Fruit fly (Drosophila melanogaster) S2 (cell line): Measurements from ENCODE around the gene CG14452.

ENCODE experiments used
- CG8478 ChIP-seq: fragments of >200 bp; optimal IDR thresholded peaks from 2 replicates; lab custom pipeline; 2018
- CTCF ChIP-seq, 2 experiments: fragments of >200 bp; optimal IDR thresholded peaks; 2 replicates each; lab custom pipeline; 2018

dm6 chr3L:22731393-22731792 is 35.6 kb downstream of the CG14452 start:
- TF ChIP-seq CTCF (optimal IDR thresholded peaks at IDR 0.05; lab: Kevin White, UChicago) (no peak), CG8478 (lab: Kevin White, UChicago) (no peak)
